Comparison of ENCODE assay signal across 1 fruit fly cellular context in genomic region chr3R:31810073-31810530, dm6.
TF ChIP-seq lines count a peak whose summit lies in the region.

Gene Rift (minus strand): TSS chr3R:31810186.

TF ChIP-seq in whole organism, embryonic, 481 proteins besides CTCF, POLR2A, EP300 and RAD21 (continued from another document and continues in another):
- TF ChIP-seq Hsf (GFP tag; optimal IDR thresholded peaks at IDR 0.05; lab: Kevin White, UChicago) (peak; percentile 42), Dref (GFP tag; IDR thresholded peaks at IDR 0.05; lab: Robert Waterston, UW) (no peak), Vsx1 (GFP tag; optimal IDR thresholded peaks at IDR 0.05; lab: Kevin White, UChicago) (no peak), Sox102F (GFP tag; optimal IDR thresholded peaks at IDR 0.05; lab: Kevin White, UChicago) (peak; percentile 36), Gug (GFP tag; IDR thresholded peaks at IDR 0.05; lab: Robert Waterston, UW) (peak; percentile 30; the same call in 1 of the 4 replicates), bowl (GFP tag; IDR thresholded peaks at IDR 0.05; lab: Robert Waterston, UW) (no peak), inv (GFP tag; IDR thresholded peaks at IDR 0.05; lab: Robert Waterston, UW; ENCODE audit: partially characterized antibody) (no peak), CG33557 (GFP tag; optimal IDR thresholded peaks at IDR 0.05; lab: Kevin White, UChicago) (no peak), tup (GFP tag; optimal IDR thresholded peaks at IDR 0.05; lab: Kevin White, UChicago) (no peak), Gsc (GFP tag; IDR thresholded peaks at IDR 0.05; lab: Robert Waterston, UW) (no peak), ftz-f1 (GFP tag; optimal IDR thresholded peaks at IDR 0.05; lab: Kevin White, UChicago) (no peak), Atf6 (GFP tag; IDR thresholded peaks at IDR 0.05; lab: Robert Waterston, UW) (peak; percentile 60), schlank (tag; optimal IDR thresholded peaks at IDR 0.05; lab: Kevin White, UChicago) (no peak), grau (tag; optimal IDR thresholded peaks at IDR 0.05; lab: Kevin White, UChicago) (peak; percentile 50), CG10654 (GFP tag; optimal IDR thresholded peaks at IDR 0.05; lab: Kevin White, UChicago) (no peak), CG18476 (GFP tag; optimal IDR thresholded peaks at IDR 0.05; lab: Kevin White, UChicago) (no peak), crp (GFP tag; optimal IDR thresholded peaks at IDR 0.05; lab: Kevin White, UChicago) (peak in 1 of 2 experiments; percentile 84), cwo (GFP tag; optimal IDR thresholded peaks at IDR 0.05; lab: Kevin White, UChicago) (peak; percentile 99), CG16863 (GFP tag; optimal IDR thresholded peaks at IDR 0.05; lab: Kevin White, UChicago) (no peak), slp2 (GFP tag; optimal IDR thresholded peaks at IDR 0.05; lab: Kevin White, UChicago) (no peak), Ada2b (GFP tag; IDR thresholded peaks at IDR 0.05; lab: Robert Waterston, UW) (peak; percentile 37; the same call in 1 of the 2 replicates), CG12299 (tag; optimal IDR thresholded peaks at IDR 0.05; lab: Kevin White, UChicago) (peak; percentile 40), gcm (GFP tag; optimal IDR thresholded peaks at IDR 0.05; lab: Kevin White, UChicago) (peak; percentile 45), MBD-R2 (GFP tag; IDR thresholded peaks at IDR 0.05; lab: Robert Waterston, UW) (peak; percentile 28; the same call in 1 of the 2 replicates), ci (GFP tag; IDR thresholded peaks at IDR 0.05; lab: Robert Waterston, UW) (peak; percentile 83; the same call in 2 of the 3 replicates), tna (GFP tag; IDR thresholded peaks at IDR 0.05; lab: Robert Waterston, UW; ENCODE audit: partially characterized antibody) (no peak), Doc2 (GFP tag; IDR thresholded peaks at IDR 0.05; lab: Robert Waterston, UW) (no peak), CG4730 (GFP tag; IDR thresholded peaks at IDR 0.05; lab: Robert Waterston, UW) (no peak), CG13775 (GFP tag; optimal IDR thresholded peaks at IDR 0.05; lab: Kevin White, UChicago) (no peak), CG1832 (GFP tag; optimal IDR thresholded peaks at IDR 0.05; lab: Kevin White, UChicago) (no peak), br (optimal IDR thresholded peaks at IDR 0.05; lab: Kevin White, UChicago) (no peak), knrl (GFP tag; IDR thresholded peaks at IDR 0.05; lab: Robert Waterston, UW; ENCODE audit: partially characterized antibody) (no peak), CG12659 (GFP tag; optimal IDR thresholded peaks at IDR 0.05; lab: Kevin White, UChicago) (peak; percentile 47), CG13287 (GFP tag; IDR thresholded peaks at IDR 0.05; lab: Robert Waterston, UW; ENCODE audit: partially characterized antibody) (peak; percentile 50; the same call in 1 of the 2 replicates), CG31365 (tag; optimal IDR thresholded peaks at IDR 0.05; lab: Kevin White, UChicago) (no peak), zen (tag; optimal IDR thresholded peaks at IDR 0.05; lab: Kevin White, UChicago) (no peak), CG11723 (GFP tag; optimal IDR thresholded peaks at IDR 0.05; lab: Kevin White, UChicago) (peak; percentile 32), nau (GFP tag; optimal IDR thresholded peaks at IDR 0.05; lab: Kevin White, UChicago) (peak; percentile 21), H2.0 (GFP tag; IDR thresholded peaks at IDR 0.05; lab: Robert Waterston, UW) (no peak), CG2199 (GFP tag; IDR thresholded peaks at IDR 0.05; lab: Robert Waterston, UW) (0 out of 3 replicates have a peak, but pooled peaks have one; percentile 27), hbn (GFP tag; IDR thresholded peaks at IDR 0.05; lab: Robert Waterston, UW; ENCODE audit: partially characterized antibody) (peak; percentile 18; the same call in 1 of the 2 replicates), abd-A (tag; optimal IDR thresholded peaks at IDR 0.05; lab: Kevin White, UChicago) (no peak), chinmo (GFP tag; IDR thresholded peaks at IDR 0.05; lab: Robert Waterston, UW; ENCODE audit: partially characterized antibody) (peak; percentile 60; the same call in 1 of the 4 replicates), tgo (GFP tag; IDR thresholded peaks at IDR 0.05; lab: Robert Waterston, UW) (peak; percentile 43; the same call in 1 of the 3 replicates), CG7987 (GFP tag; optimal IDR thresholded peaks at IDR 0.05; lab: Kevin White, UChicago) (no peak), CG12391 (tag; optimal IDR thresholded peaks at IDR 0.05; lab: Kevin White, UChicago) (peak; percentile 55), D (optimal IDR thresholded peaks at IDR 0.05; lab: Kevin White, UChicago) (no peak), D (GFP tag; optimal IDR thresholded peaks at IDR 0.05; lab: Kevin White, UChicago) (no peak), Hr51 (GFP tag; optimal IDR thresholded peaks at IDR 0.05; lab: Kevin White, UChicago) (peak in 1 of 2 experiments; percentile 44), mirr (GFP tag; optimal IDR thresholded peaks at IDR 0.05; lab: Kevin White, UChicago) (peak; percentile 26), CG32772 (GFP tag; IDR thresholded peaks at IDR 0.05; lab: Robert Waterston, UW) (no peak), CG7745 (tag; optimal IDR thresholded peaks at IDR 0.05; lab: Kevin White, UChicago) (no peak), CG7372 (GFP tag; IDR thresholded peaks at IDR 0.05; lab: Robert Waterston, UW) (no peak), mam (GFP tag; optimal IDR thresholded peaks at IDR 0.05; lab: Kevin White, UChicago) (no peak), CG2120 (GFP tag; optimal IDR thresholded peaks at IDR 0.05; lab: Kevin White, UChicago) (peak; percentile 54), HHEX (GFP tag; optimal IDR thresholded peaks at IDR 0.05; lab: Kevin White, UChicago) (peak; percentile 49), sob (GFP tag; IDR thresholded peaks at IDR 0.05; lab: Robert Waterston, UW) (0 out of 2 replicates have a peak, but pooled peaks have one; percentile 43), ac (GFP tag; optimal IDR thresholded peaks at IDR 0.05; lab: Kevin White, UChicago) (no peak), Dip3 (GFP tag; optimal IDR thresholded peaks at IDR 0.05; lab: Kevin White, UChicago) (no peak), CG17359 (tag; optimal IDR thresholded peaks at IDR 0.05; lab: Kevin White, UChicago) (peak; percentile 53), CG3065 (GFP tag; optimal IDR thresholded peaks at IDR 0.05; lab: Kevin White, UChicago) (no peak), CG14441 (GFP tag; IDR thresholded peaks at IDR 0.05; lab: Robert Waterston, UW) (peak; percentile 30; the same call in 1 of the 2 replicates), dati (GFP tag; IDR thresholded peaks at IDR 0.05; lab: Robert Waterston, UW) (no peak), CG8924 (tag; optimal IDR thresholded peaks at IDR 0.05; lab: Kevin White, UChicago) (peak; percentile 48), gcm2 (GFP tag; optimal IDR thresholded peaks at IDR 0.05; lab: Kevin White, UChicago) (no peak), lab (GFP tag; optimal IDR thresholded peaks at IDR 0.05; lab: Kevin White, UChicago) (peak; percentile 70), sens (GFP tag; lab: Kevin White, UChicago) (no peak), CG10267 (tag; optimal IDR thresholded peaks at IDR 0.05; lab: Kevin White, UChicago) (peak; percentile 30), CG15514 (GFP tag; optimal IDR thresholded peaks at IDR 0.05; lab: Kevin White, UChicago) (peak; percentile 32), Oli (tag; optimal IDR thresholded peaks at IDR 0.05; lab: Kevin White, UChicago) (peak; percentile 11), D19A (tag; optimal IDR thresholded peaks at IDR 0.05; lab: Kevin White, UChicago) (peak; percentile 48), Lim3 (GFP tag; IDR thresholded peaks at IDR 0.05; lab: Robert Waterston, UW) (no peak), otp (GFP tag; IDR thresholded peaks at IDR 0.05; lab: Robert Waterston, UW) (no peak), CG9932 (GFP tag; IDR thresholded peaks at IDR 0.05; lab: Robert Waterston, UW) (peak; percentile 57), tin (GFP tag; optimal IDR thresholded peaks at IDR 0.05; lab: Kevin White, UChicago) (no peak), CG11504 (tag; optimal IDR thresholded peaks at IDR 0.05; lab: Kevin White, UChicago) (peak; percentile 23), Dip2 (GFP tag; IDR thresholded peaks at IDR 0.05; lab: Robert Waterston, UW) (no peak), CG18599 (GFP tag; optimal IDR thresholded peaks at IDR 0.05; lab: Kevin White, UChicago) (peak; percentile 55), pum (GFP tag; optimal IDR thresholded peaks at IDR 0.05; lab: Kevin White, UChicago) (no peak), CG9876 (GFP tag; optimal IDR thresholded peaks at IDR 0.05; lab: Kevin White, UChicago) (no peak), sisA (GFP tag; IDR thresholded peaks at IDR 0.05; lab: Robert Waterston, UW) (no peak), pho (GFP tag; optimal IDR thresholded peaks at IDR 0.05; lab: Kevin White, UChicago) (peak; percentile 7), CG10543 (GFP tag; optimal IDR thresholded peaks at IDR 0.05; lab: Kevin White, UChicago) (no peak), unc-4 (GFP tag; IDR thresholded peaks at IDR 0.05; lab: Robert Waterston, UW; ENCODE audit: partially characterized antibody) (peak; percentile 49; the same call in 1 of the 2 replicates), CG18011 (GFP tag; optimal IDR thresholded peaks at IDR 0.05; lab: Kevin White, UChicago) (no peak), zfh2 (GFP tag; optimal IDR thresholded peaks at IDR 0.05; lab: Kevin White, UChicago) (peak; percentile 18), CG3163 (GFP tag; optimal IDR thresholded peaks at IDR 0.05; lab: Kevin White, UChicago) (peak; percentile 96), Sox100B (GFP tag; optimal IDR thresholded peaks at IDR 0.05; lab: Kevin White, UChicago) (no peak), CG6683 (GFP tag; optimal IDR thresholded peaks at IDR 0.05; lab: Kevin White, UChicago) (no peak), kni (GFP tag; optimal IDR thresholded peaks at IDR 0.05; lab: Kevin White, UChicago) (peak; percentile 41), CG34224 (GFP tag; IDR thresholded peaks at IDR 0.05; lab: Robert Waterston, UW; ENCODE audit: partially characterized antibody) (0 out of 3 replicates have a peak, but pooled peaks have one; percentile 38), ranshi (GFP tag; IDR thresholded peaks at IDR 0.05; lab: Robert Waterston, UW) (peak; percentile 25; the same call in 1 of the 2 replicates), Asciz (GFP tag; optimal IDR thresholded peaks at IDR 0.05; lab: Kevin White, UChicago) (peak; percentile 41), Hmr (GFP tag; optimal IDR thresholded peaks at IDR 0.05; lab: Kevin White, UChicago) (peak; percentile 38), h (optimal IDR thresholded peaks at IDR 0.05; lab: Kevin White, UChicago) (no peak), CG15269 (tag; optimal IDR thresholded peaks at IDR 0.05; lab: Kevin White, UChicago) (peak; percentile 59), CG13296 (GFP tag; optimal IDR thresholded peaks at IDR 0.05; lab: Kevin White, UChicago) (peak; percentile 24), aop (GFP tag; IDR thresholded peaks at IDR 0.05; lab: Robert Waterston, UW) (no peak), CrebB (tag; optimal IDR thresholded peaks at IDR 0.05; lab: Kevin White, UChicago) (no peak), hkb (optimal IDR thresholded peaks at IDR 0.05; lab: Kevin White, UChicago) (no peak), hkb (GFP tag; IDR thresholded peaks at IDR 0.05; lab: Robert Waterston, UW) (peak; percentile 78), CG8478 (optimal IDR thresholded peaks at IDR 0.05; lab: Kevin White, UChicago) (no peak), gsb-n (tag; optimal IDR thresholded peaks at IDR 0.05; lab: Kevin White, UChicago) (peak; percentile 1), ash1 (GFP tag; optimal IDR thresholded peaks at IDR 0.05; lab: Kevin White, UChicago) (no peak), CG11093 (GFP tag; IDR thresholded peaks at IDR 0.05; lab: Robert Waterston, UW) (0 out of 3 replicates have a peak, but pooled peaks have one; percentile 31), CG8290 (GFP tag; optimal IDR thresholded peaks at IDR 0.05; lab: Kevin White, UChicago) (no peak), CG8290 (tag; optimal IDR thresholded peaks at IDR 0.05; lab: Kevin White, UChicago) (peak in 1 of 2 experiments; percentile 56), NfI (GFP tag; optimal IDR thresholded peaks at IDR 0.05; lab: Kevin White, UChicago) (peak; percentile 63), repo (GFP tag; optimal IDR thresholded peaks at IDR 0.05; lab: Kevin White, UChicago) (no peak), gt (GFP tag; IDR thresholded peaks at IDR 0.05; lab: Robert Waterston, UW) (peak; percentile 19; the same call in 1 of the 2 replicates), CG4360 (GFP tag; IDR thresholded peaks at IDR 0.05; lab: Robert Waterston, UW) (0 out of 2 replicates have a peak, but pooled peaks have one; percentile 19), lola (GFP tag; optimal IDR thresholded peaks at IDR 0.05; lab: Kevin White, UChicago) (no peak), CG14667 (GFP tag; IDR thresholded peaks at IDR 0.05; lab: Robert Waterston, UW) (no peak; the same call in 1 of the 2 replicates), CG11085 (GFP tag; IDR thresholded peaks at IDR 0.05; lab: Robert Waterston, UW) (no peak), luna (GFP tag; optimal IDR thresholded peaks at IDR 0.05; lab: Kevin White, UChicago) (no peak), CG31388 (GFP tag; optimal IDR thresholded peaks at IDR 0.05; lab: Kevin White, UChicago) (no peak), dmrt11E (tag; optimal IDR thresholded peaks at IDR 0.05; lab: Kevin White, UChicago) (no peak), CG10209 (GFP tag; optimal IDR thresholded peaks at IDR 0.05; lab: Kevin White, UChicago) (peak; percentile 26), CG4328 (GFP tag; optimal IDR thresholded peaks at IDR 0.05; lab: Kevin White, UChicago) (no peak), CG34422 (GFP tag; IDR thresholded peaks at IDR 0.05; lab: Robert Waterston, UW) (peak; percentile 55; the same call in 1 of the 3 replicates), onecut (GFP tag; IDR thresholded peaks at IDR 0.05; lab: Robert Waterston, UW) (peak; percentile 6; the same call in 1 of the 2 replicates), jing (GFP tag; optimal IDR thresholded peaks at IDR 0.05; lab: Kevin White, UChicago) (no peak), CG12155 (GFP tag; optimal IDR thresholded peaks at IDR 0.05; lab: Kevin White, UChicago) (no peak), dpn (GFP tag; optimal IDR thresholded peaks at IDR 0.05; lab: Kevin White, UChicago) (peak in 1 of 2 experiments; percentile 13), Ptx1 (GFP tag; IDR thresholded peaks at IDR 0.05; lab: Robert Waterston, UW) (peak; percentile 55), Bteb2 (GFP tag; optimal IDR thresholded peaks at IDR 0.05; lab: Kevin White, UChicago) (no peak), CG12744 (GFP tag; optimal IDR thresholded peaks at IDR 0.05; lab: Kevin White, UChicago) (no peak), bsh (GFP tag; optimal IDR thresholded peaks at IDR 0.05; lab: Kevin White, UChicago) (peak; percentile 35 to 42), HLH54F (GFP tag; optimal IDR thresholded peaks at IDR 0.05; lab: Kevin White, UChicago) (peak; percentile 7), CG7357 (GFP tag; IDR thresholded peaks at IDR 0.05; lab: Robert Waterston, UW) (no peak), C15 (GFP tag; IDR thresholded peaks at IDR 0.05; lab: Robert Waterston, UW) (no peak)
